Worm (Caenorhabditis elegans) whole organism, L4 larva: ENCODE data around the gene hlh-3.

Experiments used
- F37D6.2 ChIP-seq: sonication (generic microtip); optimal IDR thresholded peaks from 2 replicates; lab custom pipeline; 2016; ENCODE audit warnings: mild to moderate bottlenecking, missing genetic modification characterization, missing compliant biosample characterization
- T26A8.4 ChIP-seq: fragments of 200-800 bp; sonication (Bioruptor generic); IDR thresholded peaks from 2 replicates; pipeline ENCODE4 v1.3.6; 2022; ENCODE audit warnings: missing genetic modification characterization, missing compliant biosample characterization
- Y105C5A.15 ChIP-seq: fragments of 200-800 bp; sonication (Bioruptor generic); IDR thresholded peaks from 2 replicates; pipeline ENCODE4 v1.3.6; 2022; ENCODE audit warnings: missing genetic modification characterization, missing compliant biosample characterization
- Y48G9A.11 ChIP-seq: fragments of 200-800 bp; sonication (Bioruptor generic); IDR thresholded peaks from 2 replicates; pipeline ENCODE4 v1.3.6; 2022; ENCODE audit warnings: missing genetic modification reagents, missing genetic modification characterization, missing compliant biosample characterization
- aha-1 ChIP-seq: fragments of 150-350 bp; peaks from one replicate; lab custom pipeline; 2014; ENCODE audit warnings: missing biosample characterization, missing genetic modification characterization
- ama-1 ChIP-seq: fragments of 150-350 bp; optimal IDR thresholded peaks from 2 replicates; lab custom pipeline; 2014; ENCODE audit warnings: inconsistent platforms, mixed read lengths
- arid-1 ChIP-seq: fragments of 200-800 bp; sonication (Bioruptor generic); conservative IDR thresholded peaks from 2 replicates; pipeline ENCODE4 v1.3.6; 2022; ENCODE audit warnings: missing genetic modification reagents, missing genetic modification characterization, missing compliant biosample characterization
- ceh-20 ChIP-seq: fragments of 200-800 bp; sonication (Bioruptor generic); IDR thresholded peaks from 2 replicates; pipeline ENCODE4 v1.3.6; 2022; ENCODE audit warnings: missing genetic modification reagents, missing genetic modification characterization, missing compliant biosample characterization
- ceh-28 ChIP-seq: fragments of 150-350 bp; optimal IDR thresholded peaks from 2 replicates; lab custom pipeline; 2014; ENCODE audit warnings: missing biosample characterization, missing genetic modification reagents, missing genetic modification characterization
- ceh-44 ChIP-seq: fragments of 200-800 bp; sonication (Bioruptor generic); IDR thresholded peaks from 2 replicates; pipeline ENCODE4 v1.3.6; 2022; ENCODE audit warnings: missing genetic modification reagents, missing genetic modification characterization, missing compliant biosample characterization
- cey-2 ChIP-seq: sonication (generic microtip); optimal IDR thresholded peaks from 3 replicates; lab custom pipeline; 2017; ENCODE audit warnings: missing genetic modification characterization, mild to moderate bottlenecking, missing compliant biosample characterization, antibody characterized with exemption, borderline replicate concordance; ENCODE audit not compliant: insufficient read depth
- ctbp-1 ChIP-seq: fragments of 200-800 bp; sonication (Bioruptor generic); IDR thresholded peaks from 2 replicates; pipeline ENCODE4 v1.3.6; 2022; ENCODE audit warnings: missing genetic modification reagents, missing genetic modification characterization, missing compliant biosample characterization
- daf-16 ChIP-seq, 3 experiments: sonication (generic microtip); optimal IDR thresholded peaks; 2 replicates each; lab custom pipeline; 2016 to 2017; ENCODE audit warnings: missing genetic modification characterization in 3 of 3, missing genetic modification reagents in 3 of 3, mild to moderate bottlenecking in 2 of 3, missing compliant biosample characterization in 2 of 3, missing biosample characterization in 1 of 3, moderate library complexity in 1 of 3
- dmd-6 ChIP-seq: fragments of 200-800 bp; sonication (Bioruptor generic); IDR thresholded peaks from 2 replicates; pipeline ENCODE4 v1.3.6; 2022; ENCODE audit warnings: missing genetic modification reagents, missing genetic modification characterization, missing compliant biosample characterization
- dpl-1 ChIP-seq: fragments of 150-350 bp; optimal IDR thresholded peaks from 2 replicates; lab custom pipeline; 2014; ENCODE audit warnings: missing biosample characterization, missing genetic modification reagents, missing genetic modification characterization
- duxl-1 ChIP-seq: sonication (generic microtip); optimal IDR thresholded peaks from 2 replicates; lab custom pipeline; 2016; ENCODE audit warnings: mild to moderate bottlenecking, missing genetic modification characterization, moderate library complexity, missing compliant biosample characterization; ENCODE audit not compliant: poor library complexity
- fkh-10 ChIP-seq: fragments of 150-350 bp; optimal IDR thresholded peaks from 2 replicates; lab custom pipeline; 2014; ENCODE audit warnings: missing biosample characterization, missing genetic modification reagents, missing genetic modification characterization
- fos-1 ChIP-seq: fragments of 150-350 bp; optimal IDR thresholded peaks from 2 replicates; lab custom pipeline; 2014; ENCODE audit warnings: missing biosample characterization, missing genetic modification characterization
- hif-1 ChIP-seq, 2 experiments: sonication (generic microtip); optimal IDR thresholded peaks; 2 replicates each; lab custom pipeline; 2016 to 2017; ENCODE audit warnings: missing compliant biosample characterization in 2 of 2, missing genetic modification characterization in 2 of 2, missing genetic modification reagents in 2 of 2, missing genotype in 2 of 2, mild to moderate bottlenecking in 1 of 2
- hlh-11 ChIP-seq: fragments of 200-800 bp; sonication (Bioruptor generic); optimal IDR thresholded peaks from 2 replicates; lab custom pipeline; 2018; ENCODE audit warnings: mild to moderate bottlenecking, missing genetic modification characterization, missing compliant biosample characterization
- hlh-30 ChIP-seq: sonication (generic microtip); optimal IDR thresholded peaks from 2 replicates; lab custom pipeline; 2017; ENCODE audit warnings: antibody characterized with exemption, mild to moderate bottlenecking, missing genetic modification characterization, missing compliant biosample characterization; ENCODE audit not compliant: insufficient read depth
- hmg-1.1 ChIP-seq: fragments of 200-800 bp; sonication (Bioruptor generic); IDR thresholded peaks from 2 replicates; pipeline ENCODE4 v1.3.6; 2022; ENCODE audit warnings: missing genetic modification reagents, missing genetic modification characterization, missing compliant biosample characterization
- jun-1 ChIP-seq: fragments of 150-350 bp; optimal IDR thresholded peaks from 2 replicates; lab custom pipeline; 2014; ENCODE audit warnings: missing biosample characterization, missing genetic modification reagents, missing genetic modification characterization
- lim-7 ChIP-seq: fragments of 200-800 bp; sonication (Bioruptor generic); IDR thresholded peaks from 2 replicates; pipeline ENCODE4 v1.3.6; 2022; ENCODE audit warnings: missing genetic modification characterization, missing compliant biosample characterization
- lin-13 ChIP-seq: fragments of 150-350 bp; optimal IDR thresholded peaks from 2 replicates; lab custom pipeline; 2014; ENCODE audit warnings: missing biosample characterization, missing genetic modification reagents, missing genetic modification characterization
- lin-38 ChIP-seq: fragments of 200-800 bp; sonication (Bioruptor generic); IDR thresholded peaks from 2 replicates; pipeline ENCODE4 v1.3.6; 2022; ENCODE audit warnings: missing genetic modification reagents, missing genetic modification characterization, missing compliant biosample characterization
- madf-9 ChIP-seq: fragments of 200-800 bp; sonication (Bioruptor generic); conservative IDR thresholded peaks from 2 replicates; pipeline ENCODE4 v1.3.6; 2022; ENCODE audit warnings: missing genetic modification reagents, missing genetic modification characterization, missing compliant biosample characterization
- mep-1 ChIP-seq: fragments of 150-350 bp; sonication (generic microtip); optimal IDR thresholded peaks from 3 replicates; lab custom pipeline; 2014; ENCODE audit warnings: missing biosample characterization, missing genetic modification characterization
- mxl-3 ChIP-seq: fragments of 200-800 bp; sonication (Bioruptor generic); optimal IDR thresholded peaks from 2 replicates; lab custom pipeline; 2018; ENCODE audit warnings: mild to moderate bottlenecking, missing genetic modification characterization, missing compliant biosample characterization
- nhr-10 ChIP-seq: fragments of 150-350 bp; optimal IDR thresholded peaks from 2 replicates; lab custom pipeline; 2014; ENCODE audit warnings: missing biosample characterization, missing genetic modification characterization
- nhr-102 ChIP-seq: sonication (generic microtip); optimal IDR thresholded peaks from 2 replicates; lab custom pipeline; 2016; ENCODE audit warnings: mild to moderate bottlenecking, missing genetic modification characterization, moderate library complexity, missing compliant biosample characterization
- nhr-11 ChIP-seq: fragments of 150-350 bp; optimal IDR thresholded peaks from 2 replicates; lab custom pipeline; 2014; ENCODE audit warnings: missing biosample characterization, missing genetic modification characterization
- nhr-25 ChIP-seq: sonication (generic microtip); optimal IDR thresholded peaks from 2 replicates; lab custom pipeline; 2017; ENCODE audit warnings: missing genetic modification characterization, mild to moderate bottlenecking, missing compliant biosample characterization, antibody characterized with exemption, moderate library complexity, borderline replicate concordance; ENCODE audit not compliant: insufficient read depth
- nhr-28 ChIP-seq: fragments of 150-350 bp; optimal IDR thresholded peaks from 2 replicates; lab custom pipeline; 2014; ENCODE audit warnings: missing biosample characterization, missing genetic modification characterization
- nhr-48 ChIP-seq: sonication (generic microtip); optimal IDR thresholded peaks from 2 replicates; lab custom pipeline; 2016; ENCODE audit warnings: mild to moderate bottlenecking, missing genetic modification characterization, missing compliant biosample characterization
- nhr-6 ChIP-seq: fragments of 150-350 bp; optimal IDR thresholded peaks from 2 replicates; lab custom pipeline; 2014; ENCODE audit warnings: missing biosample characterization, missing genetic modification characterization
- nhr-77 ChIP-seq: fragments of 150-350 bp; optimal IDR thresholded peaks from 2 replicates; lab custom pipeline; 2014; ENCODE audit warnings: missing biosample characterization, missing genetic modification characterization
- pha-4 ChIP-seq, 2 experiments: fragments of 150-350 bp in 1 of 2; fragments of 200-800 bp in 1 of 2; sonication (Bioruptor generic) in 1 of 2; IDR thresholded peaks in 1 of 2; optimal IDR thresholded peaks in 1 of 2; 2 replicates each; pipeline versions ENCODE4 v1.3.6 to Lab custom; 2014 to 2022; ENCODE audit warnings: missing genetic modification characterization in 2 of 2, missing genetic modification reagents in 2 of 2, missing biosample characterization in 1 of 2, missing compliant biosample characterization in 1 of 2
- pqm-1 ChIP-seq: sonication (generic microtip); optimal IDR thresholded peaks from 2 replicates; lab custom pipeline; 2017; ENCODE audit warnings: missing biosample characterization, missing genetic modification characterization
- rbr-2 ChIP-seq: sonication (generic microtip); optimal IDR thresholded peaks from 2 replicates; lab custom pipeline; 2016; ENCODE audit warnings: missing genotype, missing genetic modification characterization, missing compliant biosample characterization
- snpc-1.2 ChIP-seq: fragments of 200-800 bp; sonication (Bioruptor generic); IDR thresholded peaks from 2 replicates; pipeline ENCODE4 v1.3.6; 2022; ENCODE audit warnings: missing genetic modification reagents, missing genetic modification characterization, missing compliant biosample characterization
- spr-3 ChIP-seq: fragments of 200-800 bp; sonication (Bioruptor generic); optimal IDR thresholded peaks from 2 replicates; lab custom pipeline; 2018; ENCODE audit warnings: mild to moderate bottlenecking, missing genetic modification characterization, missing compliant biosample characterization
- tag-97 ChIP-seq: fragments of 200-800 bp; sonication (Bioruptor generic); IDR thresholded peaks from 2 replicates; pipeline ENCODE4 v1.3.6; 2022; ENCODE audit warnings: missing genetic modification characterization, missing compliant biosample characterization
- tra-1 ChIP-seq: fragments of 200-800 bp; sonication (Bioruptor generic); IDR thresholded peaks from 2 replicates; pipeline ENCODE4 v1.3.6; 2022; ENCODE audit warnings: missing genetic modification reagents, missing genetic modification characterization, missing compliant biosample characterization
- unc-39 ChIP-seq: sonication (generic microtip); optimal IDR thresholded peaks from 2 replicates; lab custom pipeline; 2017; ENCODE audit warnings: missing biosample characterization, missing genetic modification characterization
- unc-62 ChIP-seq, 3 experiments: fragments of 150-350 bp in 1 of 3; sonication (generic microtip); optimal IDR thresholded peaks in 2 of 3; peaks in 1 of 3; 1 replicate in 1 of 3; 2 replicates in 2 of 3; lab custom pipeline; 2014 to 2017; ENCODE audit warnings: missing biosample characterization in 3 of 3, missing genetic modification characterization in 3 of 3, missing genetic modification reagents in 3 of 3, missing genotype in 1 of 3
- zip-2 ChIP-seq: fragments of 150-350 bp; optimal IDR thresholded peaks from 2 replicates; lab custom pipeline; 2014; ENCODE audit warnings: missing biosample characterization, missing genetic modification characterization
- ztf-11 ChIP-seq: fragments of 150-350 bp; optimal IDR thresholded peaks from 2 replicates; lab custom pipeline; 2014; ENCODE audit warnings: missing biosample characterization, missing genetic modification characterization

Gene hlh-3

DNA sequence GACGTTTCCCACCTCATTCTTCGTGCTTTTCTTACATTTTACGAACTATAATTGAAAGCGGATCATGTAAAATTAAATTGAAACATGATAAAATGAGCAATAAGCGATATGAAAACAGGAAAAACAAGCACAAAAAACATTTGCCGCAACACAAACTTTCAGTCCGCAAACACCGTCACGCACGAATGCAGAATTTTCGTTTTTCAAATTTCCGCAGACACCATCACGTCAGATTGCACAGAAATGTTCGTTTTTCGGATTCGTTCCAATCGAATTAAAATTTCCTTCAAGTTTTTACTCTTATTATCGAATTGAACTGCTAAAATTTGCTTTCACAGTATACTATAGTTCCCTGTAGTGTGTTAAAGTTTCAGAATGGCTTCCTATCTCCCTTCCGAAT is 31.8 kb upstream of the hlh-3 start, which contains the start of gene chmp-7:
chmp-7 (plus strand) TSS at position 369 of the 400 bp plus-strand sequence.
- TF ChIP-seq fkh-10 (peak; percentile 76), hif-1 (tag; optimal IDR thresholded peaks at IDR 0.05; lab: Kevin White, UChicago) (peak in 1 of 2 experiments; percentile 53), jun-1 (tag; lab: Kevin White, UChicago) (peak; percentile 51), zip-2 (tag; lab: Kevin White, UChicago) (peak; percentile 2), hmg-1.1 (GFP tag; lab: Robert Waterston, UW) (peak; percentile 81), unc-62 (GFP tag; optimal IDR thresholded peaks at IDR 0.05 in 1 of 2; lab: Kevin White, UChicago) (no peak), unc-62 (tag; optimal IDR thresholded peaks at IDR 0.05; lab: Kevin White, UChicago) (no peak), lim-7 (GFP tag; lab: Robert Waterston, UW) (no peak), F37D6.2 (tag; lab: Kevin White, UChicago) (peak; percentile 46), tag-97 (no peak), cey-2 (tag; lab: Kevin White, UChicago) (no peak), Y48G9A.11 (peak; percentile 40; the same call in 1 of the 2 replicates), ceh-20 (peak; percentile 65; the same call in 1 of the 2 replicates), nhr-6 (tag; lab: Kevin White, UChicago) (peak; percentile 80), ceh-28 (tag; lab: Kevin White, UChicago) (no peak), T26A8.4 (peak; percentile 72), dpl-1 (GFP tag; lab: Kevin White, UChicago) (peak; percentile 90), lin-38 (peak; percentile 91), mxl-3 (peak; percentile 44), madf-9 (GFP tag; lab: Robert Waterston, UW) (no peak), arid-1 (GFP tag; lab: Robert Waterston, UW) (0 out of 2 replicates have a peak, but pooled peaks have one; percentile 31), nhr-102 (tag; lab: Kevin White, UChicago) (no peak), unc-39 (tag; lab: Kevin White, UChicago) (no peak), nhr-11 (tag; lab: Kevin White, UChicago) (peak; percentile 76), nhr-48 (tag; lab: Kevin White, UChicago) (peak; percentile 2), aha-1 (tag; lab: Kevin White, UChicago) (peak; percentile 93), ctbp-1 (GFP tag; lab: Robert Waterston, UW) (peak; percentile 50; the same call in 1 of the 2 replicates), nhr-10 (tag; lab: Kevin White, UChicago) (no peak), duxl-1 (tag; lab: Kevin White, UChicago) (peak; percentile 68), pqm-1 (tag; lab: Kevin White, UChicago) (peak; percentile 17), Y105C5A.15 (GFP tag; lab: Robert Waterston, UW) (0 out of 2 replicates have a peak, but pooled peaks have one; percentile 15), ztf-11 (tag; lab: Kevin White, UChicago) (no peak), mep-1 (tag; lab: Kevin White, UChicago) (peak; percentile 92), hlh-11 (tag; lab: Kevin White, UChicago) (peak; percentile 74), snpc-1.2 (GFP tag; lab: Robert Waterston, UW) (peak; percentile 55; the same call in 1 of the 2 replicates), nhr-25 (tag; lab: Kevin White, UChicago) (peak; percentile 57), lin-13 (peak; percentile 84), daf-16 (GFP tag; optimal IDR thresholded peaks at IDR 0.05; lab: Kevin White, UChicago) (no peak), daf-16 (tag; optimal IDR thresholded peaks at IDR 0.05; lab: Kevin White, UChicago) (peak; percentile 68), dmd-6 (GFP tag; lab: Robert Waterston, UW) (peak; percentile 64), fos-1 (tag; lab: Kevin White, UChicago) (no peak), ceh-44 (GFP tag; lab: Robert Waterston, UW) (0 out of 2 replicates have a peak, but pooled peaks have one; percentile 30), nhr-28 (tag; lab: Kevin White, UChicago) (peak; percentile 79), tra-1 (no peak; the same call in 1 of the 2 replicates), pha-4 (GFP tag; IDR thresholded peaks at IDR 0.05; lab: Robert Waterston, UW) (no peak), pha-4 (tag; optimal IDR thresholded peaks at IDR 0.05; lab: Kevin White, UChicago) (peak; percentile 89), hlh-30 (tag; lab: Kevin White, UChicago) (peak; percentile 77), rbr-2 (tag; lab: Kevin White, UChicago) (peak; percentile 74), spr-3 (GFP tag; lab: Kevin White, UChicago) (no peak), nhr-77 (tag; lab: Kevin White, UChicago) (peak; percentile 92), ama-1 (lab: Kevin White, UChicago) (peak; percentile 71)
